Worm (Caenorhabditis elegans): Measurements from ENCODE around the gene F13A2.2.

- no peak for TF ChIP-seq dao-5 (tag; optimal IDR thresholded peaks at IDR 0.05)
- no peak for TF ChIP-seq W03F9.2 (tag; optimal IDR thresholded peaks at IDR 0.05)
- TF ChIP-seq him-1 (tag; optimal IDR thresholded peaks at IDR 0.05): no peak
These were observed 6.8 kb downstream of the F13A2.2 start, which contains the start of gene F32D1.8 for ce11 chrV:4377622-4378021.
